Worm (Caenorhabditis elegans) whole organism, L4 larva: Measurements from ENCODE around the gene ZK262.19.

Experiments
- D1046.2 ChIP-seq: fragments of 200-800 bp; sonication (Bioruptor generic); IDR thresholded peaks from 2 replicates; pipeline ENCODE4 v1.3.6; 2022; ENCODE audit warnings: missing genetic modification characterization, missing compliant biosample characterization
- ceh-28 ChIP-seq: fragments of 150-350 bp; optimal IDR thresholded peaks from 2 replicates; lab custom pipeline; 2014; ENCODE audit warnings: missing biosample characterization, missing genetic modification reagents, missing genetic modification characterization
- ces-1 ChIP-seq: fragments of 150-350 bp; sonication (generic microtip); optimal IDR thresholded peaks from 4 replicates; lab custom pipeline; 2014; ENCODE audit warnings: missing biosample characterization, missing genetic modification reagents, missing genetic modification characterization
- daf-12 ChIP-seq: fragments of 150-350 bp; optimal IDR thresholded peaks from 2 replicates; lab custom pipeline; 2014; ENCODE audit warnings: missing biosample characterization, missing genetic modification reagents, missing genetic modification characterization
- dpl-1 ChIP-seq: fragments of 150-350 bp; optimal IDR thresholded peaks from 2 replicates; lab custom pipeline; 2014; ENCODE audit warnings: missing biosample characterization, missing genetic modification reagents, missing genetic modification characterization
- fos-1 ChIP-seq: fragments of 150-350 bp; optimal IDR thresholded peaks from 2 replicates; lab custom pipeline; 2014; ENCODE audit warnings: missing biosample characterization, missing genetic modification characterization
- gei-8 ChIP-seq: fragments of 200-800 bp; sonication (Bioruptor generic); optimal IDR thresholded peaks from 2 replicates; lab custom pipeline; 2018; ENCODE audit warnings: mild to moderate bottlenecking, missing genetic modification characterization, missing compliant biosample characterization
- nhr-10 ChIP-seq: fragments of 150-350 bp; optimal IDR thresholded peaks from 2 replicates; lab custom pipeline; 2014; ENCODE audit warnings: missing biosample characterization, missing genetic modification characterization
- nhr-237 ChIP-seq: sonication (generic microtip); optimal IDR thresholded peaks from 2 replicates; lab custom pipeline; 2017; ENCODE audit warnings: missing biosample characterization, missing genetic modification characterization
- unc-62 ChIP-seq, 3 experiments: fragments of 150-350 bp in 1 of 3; sonication (generic microtip); optimal IDR thresholded peaks in 2 of 3; peaks in 1 of 3; 1 replicate in 1 of 3; 2 replicates in 2 of 3; lab custom pipeline; 2014 to 2017; ENCODE audit warnings: missing biosample characterization in 3 of 3, missing genetic modification characterization in 3 of 3, missing genetic modification reagents in 3 of 3, missing genotype in 1 of 3

ce11 chrV:18434961-18435360 lies 9.5 kb upstream of the ZK262.19 start, which contains the start of gene ZK262.20:
- TF ChIP-seq dpl-1 (GFP tag; lab: Kevin White, UChicago), result no peak
- TF ChIP-seq fos-1, result no peak
- TF ChIP-seq ces-1, result no peak
- no peak for TF ChIP-seq daf-12 (tag; lab: Kevin White, UChicago)
- TF ChIP-seq ceh-28 (tag; lab: Kevin White, UChicago), result no peak
- no peak for TF ChIP-seq unc-62 (GFP tag; optimal IDR thresholded peaks at IDR 0.05 in 1 of 2; lab: Kevin White, UChicago)
- no peak for TF ChIP-seq unc-62 (tag; optimal IDR thresholded peaks at IDR 0.05; lab: Kevin White, UChicago)
- TF ChIP-seq D1046.2, result no peak
- no peak for TF ChIP-seq nhr-237 (tag; lab: Kevin White, UChicago)
- no peak for TF ChIP-seq nhr-10 (tag; lab: Kevin White, UChicago)
- TF ChIP-seq gei-8 (GFP tag; lab: Kevin White, UChicago), result no peak
